Worm (Caenorhabditis elegans): ENCODE results near the gene oef-1.

ce11 chrIV:7550445-7550844 lies 2.2 kb downstream of the oef-1 start, which contains the start of gene pam-1:
- TF ChIP-seq fkh-3 (tag; optimal IDR thresholded peaks at IDR 0.05) (no peak), ceh-27 (GFP tag; optimal IDR thresholded peaks at IDR 0.05) (no peak), sea-2 (GFP tag; IDR thresholded peaks at IDR 0.05) (no peak), zim-3 (tag; optimal IDR thresholded peaks at IDR 0.05) (no peak), lag-1 (GFP tag; IDR thresholded peaks at IDR 0.05) (no peak), ceh-91 (GFP tag; IDR thresholded peaks at IDR 0.05) (no peak), ama-1 (optimal IDR thresholded peaks at IDR 0.05) (no peak), ama-1 (GFP tag; optimal IDR thresholded peaks at IDR 0.05) (no peak), chd-7 (tag; optimal IDR thresholded peaks at IDR 0.05) (no peak), snpc-4 (GFP tag; optimal IDR thresholded peaks at IDR 0.05) (no peak), snpc-4 (tag; optimal IDR thresholded peaks at IDR 0.05) (no peak), F55B11.4 (tag; optimal IDR thresholded peaks at IDR 0.05; ENCODE audit: borderline replicate concordance, insufficient read depth) (no peak), unc-62 (GFP tag; optimal IDR thresholded peaks at IDR 0.05) (no peak), let-526 (GFP tag; IDR thresholded peaks at IDR 0.05) (no peak), lin-26 (GFP tag; IDR thresholded peaks at IDR 0.05) (no peak)

All from whole organism, young adult.